Worm (Caenorhabditis elegans) whole organism, L4 larva: ENCODE data around the gene srh-269.

Experiments used
- F49E8.2 ChIP-seq: sonication (generic microtip); optimal IDR thresholded peaks from 2 replicates; lab custom pipeline; 2016; ENCODE audit warnings: missing compliant biosample characterization, mild to moderate bottlenecking, missing genetic modification characterization, borderline replicate concordance
- dpl-1 ChIP-seq: fragments of 150-350 bp; optimal IDR thresholded peaks from 2 replicates; lab custom pipeline; 2014; ENCODE audit warnings: missing biosample characterization, missing genetic modification reagents, missing genetic modification characterization
- dve-1 ChIP-seq: sonication (generic microtip); optimal IDR thresholded peaks from 2 replicates; lab custom pipeline; 2017; ENCODE audit warnings: antibody characterized with exemption, mild to moderate bottlenecking, missing genetic modification characterization, missing compliant biosample characterization; ENCODE audit not compliant: insufficient read depth
- skn-1 ChIP-seq: fragments of 150-350 bp; optimal IDR thresholded peaks from 2 replicates; lab custom pipeline; 2014; ENCODE audit warnings: missing biosample characterization, missing genetic modification characterization
- snpc-4 ChIP-seq: fragments of 150-350 bp; optimal IDR thresholded peaks from 2 replicates; lab custom pipeline; 2014; ENCODE audit warnings: missing biosample characterization, missing genetic modification characterization
- unc-62 ChIP-seq, 3 experiments: fragments of 150-350 bp in 1 of 3; sonication (generic microtip); optimal IDR thresholded peaks in 2 of 3; peaks in 1 of 3; 1 replicate in 1 of 3; 2 replicates in 2 of 3; lab custom pipeline; 2014 to 2017; ENCODE audit warnings: missing biosample characterization in 3 of 3, missing genetic modification characterization in 3 of 3, missing genetic modification reagents in 3 of 3, missing genotype in 1 of 3
- zip-11 ChIP-seq: fragments of 200-800 bp; sonication (Bioruptor generic); IDR thresholded peaks from 2 replicates; pipeline ENCODE4 v1.3.6; 2022; ENCODE audit warnings: missing genetic modification characterization, missing compliant biosample characterization

DNA sequence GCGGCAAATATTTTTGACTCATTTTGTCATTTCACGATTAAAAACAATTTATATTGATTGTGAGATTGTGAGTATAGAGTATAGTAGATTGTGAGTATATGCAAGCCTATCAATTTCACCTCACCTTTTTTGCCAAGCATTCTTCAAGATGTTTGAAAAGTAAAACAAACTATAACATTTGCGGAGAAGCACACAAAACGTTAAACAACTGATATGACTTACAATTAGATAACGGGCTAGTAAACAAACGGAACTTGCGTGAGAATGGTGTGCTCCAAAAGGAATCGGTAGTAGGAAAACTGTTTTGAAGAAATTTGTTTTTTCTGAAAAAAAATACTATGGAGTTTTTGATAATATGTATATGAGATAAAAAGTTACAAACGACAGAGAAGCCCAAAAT, 18.3 kb upstream of the srh-269 start:
- TF ChIP-seq dve-1 (tag; lab: Kevin White, UChicago), result peak; percentile 28
- no peak for TF ChIP-seq zip-11 (GFP tag; lab: Robert Waterston, UW)
- no peak for TF ChIP-seq snpc-4 (tag; lab: Kevin White, UChicago)
- TF ChIP-seq unc-62 (GFP tag; optimal IDR thresholded peaks at IDR 0.05 in 1 of 2; lab: Kevin White, UChicago), result no peak
- TF ChIP-seq unc-62 (tag; optimal IDR thresholded peaks at IDR 0.05; lab: Kevin White, UChicago), result no peak
- no peak for TF ChIP-seq dpl-1
- no peak for TF ChIP-seq skn-1 (tag; lab: Kevin White, UChicago)
- no peak for TF ChIP-seq F49E8.2
